Fruit fly (Drosophila melanogaster): Measurements from ENCODE around the gene Sry-beta.

The Sry-beta gene

dm6 chr3R:30004648-30005047 lies 34.9 kb upstream of the Sry-beta start, which contains the start of the genes Nlp and Nph (continued):
- peak; percentile 75 for TF ChIP-seq kah (GFP tag; optimal IDR thresholded peaks at IDR 0.05)
- TF ChIP-seq p53 (GFP tag; optimal IDR thresholded peaks at IDR 0.05) = no peak
- no peak for TF ChIP-seq CG31441 (GFP tag; IDR thresholded peaks at IDR 0.05)
- peak; percentile 3 for TF ChIP-seq ems (GFP tag; optimal IDR thresholded peaks at IDR 0.05)
- TF ChIP-seq HLH3B (GFP tag; IDR thresholded peaks at IDR 0.05) = no peak
- peak; percentile 80 for TF ChIP-seq sens (GFP tag)
- no peak for TF ChIP-seq Dfd (GFP tag; optimal IDR thresholded peaks at IDR 0.05)
- TF ChIP-seq CG1832 (GFP tag; optimal IDR thresholded peaks at IDR 0.05) = no peak
- TF ChIP-seq HmgZ (tag; optimal IDR thresholded peaks at IDR 0.05) = peak; percentile 69
- peak; percentile 36 for TF ChIP-seq mam (GFP tag; optimal IDR thresholded peaks at IDR 0.05)
- no peak for TF ChIP-seq slou (GFP tag; optimal IDR thresholded peaks at IDR 0.05)
- peak; percentile 95 for TF ChIP-seq CG13287 (GFP tag; IDR thresholded peaks at IDR 0.05; ENCODE audit: partially characterized antibody)
- peak; percentile 61 for TF ChIP-seq CG9797 (GFP tag; optimal IDR thresholded peaks at IDR 0.05)
- no peak for TF ChIP-seq CG11085 (GFP tag; IDR thresholded peaks at IDR 0.05)
- no peak; the same call in none of the 2 replicates for TF ChIP-seq MBD-R2 (GFP tag; IDR thresholded peaks at IDR 0.05)
- peak; percentile 93 for TF ChIP-seq YL-1 (GFP tag; optimal IDR thresholded peaks at IDR 0.05)
- TF ChIP-seq Mad (GFP tag; optimal IDR thresholded peaks at IDR 0.05) = peak; percentile 41
- no peak for TF ChIP-seq PHDP (tag; optimal IDR thresholded peaks at IDR 0.05)
- TF ChIP-seq Hand (GFP tag; optimal IDR thresholded peaks at IDR 0.05) = no peak
- TF ChIP-seq Sry-β (GFP tag; optimal IDR thresholded peaks at IDR 0.05) = no peak
- peak; percentile 76 for TF ChIP-seq Opbp (GFP tag; IDR thresholded peaks at IDR 0.05; ENCODE audit: partially characterized antibody)
- TF ChIP-seq CG9817 (tag; optimal IDR thresholded peaks at IDR 0.05) = no peak
- peak; percentile 76 for TF ChIP-seq bbx (GFP tag; IDR thresholded peaks at IDR 0.05; ENCODE audit: partially characterized antibody)
- peak; percentile 47 for TF ChIP-seq CG12155 (GFP tag; optimal IDR thresholded peaks at IDR 0.05)
- no peak for TF ChIP-seq dati (GFP tag; IDR thresholded peaks at IDR 0.05)
- TF ChIP-seq CG4282 (GFP tag; optimal IDR thresholded peaks at IDR 0.05) = no peak
- peak; percentile 61 for TF ChIP-seq tna (GFP tag; IDR thresholded peaks at IDR 0.05; ENCODE audit: partially characterized antibody)
- TF ChIP-seq CG32772 (GFP tag; IDR thresholded peaks at IDR 0.05) = no peak
- TF ChIP-seq row (GFP tag; IDR thresholded peaks at IDR 0.05) = peak; percentile 60
- TF ChIP-seq Nf-YB (GFP tag; optimal IDR thresholded peaks at IDR 0.05) = peak; percentile 12
- peak; percentile 85 for TF ChIP-seq ato (GFP tag; IDR thresholded peaks at IDR 0.05; ENCODE audit: partially characterized antibody)
- no peak for TF ChIP-seq CG17328 (GFP tag; IDR thresholded peaks at IDR 0.05)
- TF ChIP-seq CG4617 (GFP tag; optimal IDR thresholded peaks at IDR 0.05; ENCODE audit: borderline replicate concordance) = peak; percentile 28
- no peak for TF ChIP-seq CG9437 (GFP tag; optimal IDR thresholded peaks at IDR 0.05)
- TF ChIP-seq CG34422 (GFP tag; IDR thresholded peaks at IDR 0.05) = peak; percentile 51; the same call in 1 of the 3 replicates
- peak; percentile 81 for TF ChIP-seq Sry-δ (GFP tag; optimal IDR thresholded peaks at IDR 0.05)
- peak; percentile 71 for TF ChIP-seq Dref (GFP tag; IDR thresholded peaks at IDR 0.05)
- TF ChIP-seq CG9932 (GFP tag; IDR thresholded peaks at IDR 0.05) = peak; percentile 54
- TF ChIP-seq tap (tag; optimal IDR thresholded peaks at IDR 0.05) = no peak
- no peak for TF ChIP-seq CG5953 (GFP tag; IDR thresholded peaks at IDR 0.05)
- TF ChIP-seq otp (GFP tag; IDR thresholded peaks at IDR 0.05) = no peak
- no peak for TF ChIP-seq Abd-B (GFP tag; optimal IDR thresholded peaks at IDR 0.05)
- TF ChIP-seq CG3995 (GFP tag; optimal IDR thresholded peaks at IDR 0.05) = peak; percentile 64
- peak; percentile 94 for TF ChIP-seq sna (GFP tag; IDR thresholded peaks at IDR 0.05; ENCODE audit: partially characterized antibody)
- no peak for TF ChIP-seq Antp (GFP tag; optimal IDR thresholded peaks at IDR 0.05)
- TF ChIP-seq Ets97D (GFP tag; optimal IDR thresholded peaks at IDR 0.05) = peak; percentile 71
- TF ChIP-seq CG11560 (tag; IDR thresholded peaks at IDR 0.05) = peak; percentile 93
- TF ChIP-seq crp (GFP tag; optimal IDR thresholded peaks at IDR 0.05) = peak in 1 of 2 experiments; percentile 26
- no peak for TF ChIP-seq ci (GFP tag; IDR thresholded peaks at IDR 0.05)
- TF ChIP-seq CG6272 (GFP tag; IDR thresholded peaks at IDR 0.05) = no peak
- TF ChIP-seq CG3163 (GFP tag; optimal IDR thresholded peaks at IDR 0.05) = no peak
- peak; percentile 15 for TF ChIP-seq CoRest (tag; optimal IDR thresholded peaks at IDR 0.05)

Measured in whole organism, embryonic.